Fruit fly (Drosophila melanogaster): ENCODE results near the gene Pde9.

Gene Pde9

dm6 chrX:12741914-12742650, 155.0 kb downstream of the Pde9 start, which contains the start of gene Smr:
Gene Smr (minus strand): TSS chrX:12742618.
- no peak for TF ChIP-seq CG12768 (GFP tag; optimal IDR thresholded peaks at IDR 0.05)
- peak; percentile 74 for TF ChIP-seq tj (GFP tag; optimal IDR thresholded peaks at IDR 0.05)
- TF ChIP-seq toe (GFP tag; optimal IDR thresholded peaks at IDR 0.05) = no peak
- peak; percentile 25 for TF ChIP-seq Mnt (GFP tag; optimal IDR thresholded peaks at IDR 0.05)
- peak; percentile 29 for TF ChIP-seq cic (GFP tag; optimal IDR thresholded peaks at IDR 0.05)
- TF ChIP-seq bab1 (GFP tag; optimal IDR thresholded peaks at IDR 0.05) = no peak
- no peak for TF ChIP-seq CG1620 (GFP tag; optimal IDR thresholded peaks at IDR 0.05)

- TF ChIP-seq Clk (GFP tag; optimal IDR thresholded peaks at IDR 0.05) = no peak
Measured at dm6 chrX:12740441-12740840, 156.7 kb downstream of the Pde9 start.

dm6 chrX:12739789-12740188, 157.3 kb downstream of the Pde9 start:
- TF ChIP-seq Mnt (GFP tag; optimal IDR thresholded peaks at IDR 0.05) (no peak), toe (GFP tag; optimal IDR thresholded peaks at IDR 0.05) (no peak), kay (GFP tag; ENCODE audit: borderline replicate concordance) (no peak), CG11617 (GFP tag; optimal IDR thresholded peaks at IDR 0.05) (no peak), Clk (GFP tag; optimal IDR thresholded peaks at IDR 0.05) (no peak), CG7045 (GFP tag; optimal IDR thresholded peaks at IDR 0.05) (no peak), Hr96 (GFP tag; optimal IDR thresholded peaks at IDR 0.05) (no peak), CG12768 (GFP tag; optimal IDR thresholded peaks at IDR 0.05) (no peak), tj (GFP tag; optimal IDR thresholded peaks at IDR 0.05) (no peak), bab1 (GFP tag; optimal IDR thresholded peaks at IDR 0.05) (no peak), CG1620 (GFP tag; optimal IDR thresholded peaks at IDR 0.05) (no peak), Crg-1 (GFP tag; optimal IDR thresholded peaks at IDR 0.05) (no peak)

dm6 chrX:12739047-12739446, 158.1 kb downstream of the Pde9 start:
- no peak for TF ChIP-seq CG12768 (GFP tag; optimal IDR thresholded peaks at IDR 0.05)
- TF ChIP-seq tj (GFP tag; optimal IDR thresholded peaks at IDR 0.05) = no peak
- TF ChIP-seq Clk (GFP tag; optimal IDR thresholded peaks at IDR 0.05) = no peak
- TF ChIP-seq CG7101 (tag; optimal IDR thresholded peaks at IDR 0.05) = peak; percentile 12
- TF ChIP-seq pad (GFP tag; optimal IDR thresholded peaks at IDR 0.05) = peak; percentile 15
- no peak for TF ChIP-seq CG5204 (GFP tag; optimal IDR thresholded peaks at IDR 0.05)
- TF ChIP-seq CG14711 (tag; optimal IDR thresholded peaks at IDR 0.05) = no peak

- TF ChIP-seq Crg-1 (GFP tag; optimal IDR thresholded peaks at IDR 0.05) = no peak
- peak; percentile 20 for TF ChIP-seq CG33017 (tag; optimal IDR thresholded peaks at IDR 0.05)
- peak; percentile 55 for TF ChIP-seq bab1 (GFP tag; optimal IDR thresholded peaks at IDR 0.05)
- TF ChIP-seq CG7101 (tag; optimal IDR thresholded peaks at IDR 0.05) = peak; percentile 75
- peak; percentile 66 for TF ChIP-seq CG14711 (tag; optimal IDR thresholded peaks at IDR 0.05)
- no peak for TF ChIP-seq tj (GFP tag; optimal IDR thresholded peaks at IDR 0.05)
- no peak for TF ChIP-seq Mnt (GFP tag; optimal IDR thresholded peaks at IDR 0.05)
- TF ChIP-seq CG5204 (GFP tag; optimal IDR thresholded peaks at IDR 0.05) = peak; percentile 32
- peak; percentile 59 for TF ChIP-seq CG11617 (GFP tag; optimal IDR thresholded peaks at IDR 0.05)
Measured at dm6 chrX:12737735-12738390, 159.3 kb downstream of the Pde9 start.

- peak; percentile 47 for TF ChIP-seq CG7045 (GFP tag; optimal IDR thresholded peaks at IDR 0.05)
- TF ChIP-seq Crg-1 (GFP tag; optimal IDR thresholded peaks at IDR 0.05) = peak; percentile 59
- TF ChIP-seq CG7101 (tag; optimal IDR thresholded peaks at IDR 0.05) = peak; percentile 40
- TF ChIP-seq cnc (optimal IDR thresholded peaks at IDR 0.05) = no peak
- TF ChIP-seq pad (GFP tag; optimal IDR thresholded peaks at IDR 0.05) = peak; percentile 75
- peak; percentile 67 for TF ChIP-seq CG11617 (GFP tag; optimal IDR thresholded peaks at IDR 0.05)
- no peak for TF ChIP-seq kay (GFP tag; ENCODE audit: borderline replicate concordance)
- TF ChIP-seq Mnt (GFP tag; optimal IDR thresholded peaks at IDR 0.05) = peak; percentile 76
- peak; percentile 39 for TF ChIP-seq Clk (GFP tag; optimal IDR thresholded peaks at IDR 0.05)
- peak; percentile 57 for TF ChIP-seq CG33017 (tag; optimal IDR thresholded peaks at IDR 0.05)
- peak; percentile 85 for TF ChIP-seq ovo (GFP tag; optimal IDR thresholded peaks at IDR 0.05)
- peak; percentile 56 for TF ChIP-seq CG1620 (GFP tag; optimal IDR thresholded peaks at IDR 0.05)
- TF ChIP-seq toe (GFP tag; optimal IDR thresholded peaks at IDR 0.05) = peak; percentile 59
- peak; percentile 42 for TF ChIP-seq CG14711 (tag; optimal IDR thresholded peaks at IDR 0.05)
- TF ChIP-seq Hr96 (GFP tag; optimal IDR thresholded peaks at IDR 0.05) = no peak
- TF ChIP-seq CG12768 (GFP tag; optimal IDR thresholded peaks at IDR 0.05) = peak; percentile 86
- TF ChIP-seq tj (GFP tag; optimal IDR thresholded peaks at IDR 0.05) = peak; percentile 82
- peak; percentile 4 for TF ChIP-seq CG5204 (GFP tag; optimal IDR thresholded peaks at IDR 0.05)
- TF ChIP-seq bab1 (GFP tag; optimal IDR thresholded peaks at IDR 0.05) = peak; percentile 25
- peak; percentile 86 for TF ChIP-seq cic (GFP tag; optimal IDR thresholded peaks at IDR 0.05)
Measured at dm6 chrX:12737057-12737734, 159.9 kb downstream of the Pde9 start.

Data from whole organism, adult.